Fruit fly (Drosophila melanogaster) whole organism, embryonic: Measurements from ENCODE around the gene kdn.

Source experiments
- Atf-2 ChIP-seq: fragments of 200-800 bp; sonication (Bioruptor generic); optimal IDR thresholded peaks from 2 replicates; lab custom pipeline; 2016; ENCODE audit warnings: missing biosample characterization, missing genetic modification characterization
- CG10979 ChIP-seq: fragments of 200-800 bp; sonication (Bioruptor generic); optimal IDR thresholded peaks from 2 replicates; lab custom pipeline; 2018; ENCODE audit warnings: missing biosample characterization, mild to moderate bottlenecking, missing genetic modification characterization, moderate library complexity
- CG11085 ChIP-seq: fragments of 200-800 bp; sonication (Bioruptor generic); IDR thresholded peaks from 2 replicates; pipeline ENCODE4 v1.3.6; 2022; ENCODE audit warnings: missing biosample characterization, missing genetic modification characterization
- CG12104 ChIP-seq: fragments of 200-800 bp; sonication (Bioruptor generic); optimal IDR thresholded peaks from 3 replicates; lab custom pipeline; 2016; ENCODE audit warnings: missing biosample characterization, missing genetic modification characterization
- CG12942 ChIP-seq: fragments of 200-800 bp; sonication (Bioruptor generic); optimal IDR thresholded peaks from 3 replicates; lab custom pipeline; 2016; ENCODE audit warnings: missing biosample characterization, missing genetic modification characterization
- CG13424 ChIP-seq: fragments of 200-800 bp; sonication (Bioruptor generic); optimal IDR thresholded peaks from 2 replicates; lab custom pipeline; 2019; ENCODE audit warnings: missing biosample characterization, mild to moderate bottlenecking, missing genetic modification characterization, moderate library complexity
- CG13624 ChIP-seq: fragments of 200-800 bp; sonication (Bioruptor generic); optimal IDR thresholded peaks from 2 replicates; lab custom pipeline; 2016; ENCODE audit warnings: missing biosample characterization, missing genetic modification characterization
- CG14710 ChIP-seq: fragments of 200-800 bp; sonication (Bioruptor generic); optimal IDR thresholded peaks from 3 replicates; lab custom pipeline; 2019; ENCODE audit warnings: missing biosample characterization, mild to moderate bottlenecking, missing genetic modification characterization, moderate library complexity
- CG14965 ChIP-seq: fragments of 200-800 bp; sonication (Bioruptor generic); optimal IDR thresholded peaks from 2 replicates; lab custom pipeline; 2016; ENCODE audit warnings: missing biosample characterization, missing genetic modification characterization, borderline replicate concordance
- CG17186 ChIP-seq: fragments of 200-800 bp; sonication (Bioruptor generic); optimal IDR thresholded peaks from 3 replicates; lab custom pipeline; 2017; ENCODE audit warnings: missing biosample characterization, missing genetic modification reagents, missing genetic modification characterization
- CG1832 ChIP-seq: fragments of 200-800 bp; sonication (Bioruptor generic); optimal IDR thresholded peaks from 2 replicates; lab custom pipeline; 2017; ENCODE audit warnings: missing biosample characterization, mild to moderate bottlenecking, missing genetic modification characterization, inconsistent platforms
- CG18599 ChIP-seq: fragments of 200-800 bp; sonication (Bioruptor generic); optimal IDR thresholded peaks from 3 replicates; lab custom pipeline; 2017; ENCODE audit warnings: missing biosample characterization, missing genetic modification characterization, mild to moderate bottlenecking, moderate library complexity, missing genetic modification reagents
- CG2116 ChIP-seq: fragments of 200-800 bp; sonication (Bioruptor generic); optimal IDR thresholded peaks from 3 replicates; lab custom pipeline; 2018; ENCODE audit warnings: missing biosample characterization, mild to moderate bottlenecking, missing genetic modification characterization
- CG2202 ChIP-seq: fragments of 200-800 bp; sonication (Bioruptor generic); optimal IDR thresholded peaks from 2 replicates; lab custom pipeline; 2018; ENCODE audit warnings: missing biosample characterization, mild to moderate bottlenecking, missing genetic modification characterization
- CG3407 ChIP-seq: fragments of 200-800 bp; sonication (Bioruptor generic); optimal IDR thresholded peaks from 2 replicates; lab custom pipeline; 2018; ENCODE audit warnings: missing biosample characterization, mild to moderate bottlenecking, missing genetic modification characterization
- CG4282 ChIP-seq: fragments of 200-800 bp; sonication (Bioruptor generic); optimal IDR thresholded peaks from 2 replicates; lab custom pipeline; 2016; ENCODE audit warnings: missing biosample characterization, missing genetic modification characterization
- CG4360 ChIP-seq: fragments of 200-800 bp; sonication (Bioruptor generic); IDR thresholded peaks from 2 replicates; pipeline ENCODE4 v1.3.6; 2022; ENCODE audit warnings: missing biosample characterization, missing genetic modification characterization
- CG43689 ChIP-seq: fragments of 200-800 bp; sonication (Bioruptor generic); IDR thresholded peaks from 2 replicates; pipeline ENCODE4 v1.3.6; 2022; ENCODE audit warnings: missing biosample characterization, missing genetic modification characterization
- CG4404 ChIP-seq: fragments of 200-800 bp; sonication (Bioruptor generic); IDR thresholded peaks from 2 replicates; pipeline ENCODE4 v1.3.6; 2022; ENCODE audit warnings: missing biosample characterization, missing genetic modification characterization
- CG5180 ChIP-seq: fragments of 200-800 bp; sonication (Bioruptor generic); optimal IDR thresholded peaks from 3 replicates; lab custom pipeline; 2017; ENCODE audit warnings: missing biosample characterization, missing genetic modification characterization, mild to moderate bottlenecking, moderate library complexity, missing genetic modification reagents
- CG5245 ChIP-seq: fragments of 200-800 bp; sonication (Bioruptor generic); optimal IDR thresholded peaks from 3 replicates; lab custom pipeline; 2016; ENCODE audit warnings: missing biosample characterization, missing genetic modification characterization
- CG5953 ChIP-seq: fragments of 200-800 bp; sonication (Bioruptor generic); IDR thresholded peaks from 2 replicates; pipeline ENCODE4 v1.3.6; 2022; ENCODE audit warnings: missing biosample characterization, missing genetic modification characterization
- CG8765 ChIP-seq: fragments of 200-800 bp; sonication (Bioruptor generic); IDR thresholded peaks from 2 replicates; pipeline ENCODE4 v1.3.6; 2022; ENCODE audit warnings: missing biosample characterization, missing genetic modification characterization
- CG9215 ChIP-seq: fragments of 200-800 bp; sonication (Bioruptor generic); IDR thresholded peaks from 2 replicates; pipeline ENCODE4 v1.3.6; 2022; ENCODE audit warnings: missing biosample characterization, missing genetic modification characterization
- CG9817 ChIP-seq: fragments of 200-800 bp; sonication (Bioruptor generic); optimal IDR thresholded peaks from 2 replicates; lab custom pipeline; 2018; ENCODE audit warnings: missing biosample characterization, mild to moderate bottlenecking, missing genetic modification characterization, moderate library complexity
- D19A ChIP-seq: fragments of 200-800 bp; optimal IDR thresholded peaks from 3 replicates; lab custom pipeline; 2019; ENCODE audit warnings: missing biosample characterization, mild to moderate bottlenecking, missing genetic modification characterization, moderate library complexity
- Dek ChIP-seq: fragments of 200-800 bp; sonication (Bioruptor generic); optimal IDR thresholded peaks from 3 replicates; lab custom pipeline; 2019; ENCODE audit warnings: missing biosample characterization, mild to moderate bottlenecking, missing genetic modification characterization, moderate library complexity
- Hmr ChIP-seq: fragments of 200-800 bp; sonication (Bioruptor generic); optimal IDR thresholded peaks from 3 replicates; lab custom pipeline; 2017; ENCODE audit warnings: mild to moderate bottlenecking, missing biosample characterization, missing genetic modification reagents, missing genetic modification characterization
- MBD-R2 ChIP-seq: fragments of 200-800 bp; sonication (Bioruptor generic); IDR thresholded peaks from 2 replicates; pipeline ENCODE4 v1.3.6; 2022; ENCODE audit warnings: missing biosample characterization, missing genetic modification characterization
- Med ChIP-seq: fragments of 200-800 bp; sonication (Bioruptor generic); peaks from one replicate; lab custom pipeline; 2016; ENCODE audit warnings: missing biosample characterization, missing genetic modification characterization, mild to moderate bottlenecking, inconsistent platforms, moderate library complexity
- Nf-YB ChIP-seq: fragments of 200-800 bp; sonication (Bioruptor generic); optimal IDR thresholded peaks from 3 replicates; lab custom pipeline; 2019; ENCODE audit warnings: missing biosample characterization, mild to moderate bottlenecking, missing genetic modification characterization, moderate library complexity
- Oli ChIP-seq: fragments of 200-800 bp; sonication (Bioruptor generic); optimal IDR thresholded peaks from 2 replicates; lab custom pipeline; 2018; ENCODE audit warnings: missing biosample characterization, mild to moderate bottlenecking, missing genetic modification characterization, moderate library complexity
- Ravus ChIP-seq: fragments of 200-800 bp; sonication (Bioruptor generic); IDR thresholded peaks from 2 replicates; pipeline ENCODE4 v1.3.6; 2022; ENCODE audit warnings: missing biosample characterization, missing genetic modification characterization
- Rx ChIP-seq: fragments of 200-800 bp; sonication (Bioruptor generic); IDR thresholded peaks from 2 replicates; pipeline ENCODE4 v1.3.6; 2022; ENCODE audit warnings: missing biosample characterization, missing genetic modification characterization
- Six4 ChIP-seq: fragments of 200-800 bp; sonication (Bioruptor generic); optimal IDR thresholded peaks from 2 replicates; lab custom pipeline; 2016; ENCODE audit warnings: missing biosample characterization, missing genetic modification characterization
- Vsx1 ChIP-seq: fragments of 200-800 bp; sonication (Bioruptor generic); optimal IDR thresholded peaks from 2 replicates; lab custom pipeline; 2017; ENCODE audit warnings: missing biosample characterization, mild to moderate bottlenecking, missing genetic modification characterization, missing genetic modification reagents
- ato ChIP-seq: fragments of 200-800 bp; sonication (Bioruptor generic); IDR thresholded peaks from 2 replicates; pipeline ENCODE4 v1.3.6; 2022; ENCODE audit warnings: missing biosample characterization, missing genetic modification characterization; ENCODE audit not compliant: partially characterized antibody
- cato ChIP-seq: fragments of 200-800 bp; sonication (Bioruptor generic); optimal IDR thresholded peaks from 2 replicates; lab custom pipeline; 2016; ENCODE audit warnings: missing biosample characterization, missing genetic modification characterization, borderline replicate concordance
- chm ChIP-seq: fragments of 200-800 bp; sonication (Bioruptor generic); IDR thresholded peaks from 2 replicates; pipeline ENCODE4 v1.3.6; 2022; ENCODE audit warnings: missing biosample characterization, missing genetic modification characterization
- fd64A ChIP-seq: fragments of 200-800 bp; sonication (Bioruptor generic); optimal IDR thresholded peaks from 3 replicates; lab custom pipeline; 2018; ENCODE audit warnings: missing biosample characterization, mild to moderate bottlenecking, missing genetic modification characterization
- fru ChIP-seq: fragments of >200 bp; optimal IDR thresholded peaks from 2 replicates; lab custom pipeline; 2017
- fu2 ChIP-seq: fragments of 200-800 bp; sonication (Bioruptor generic); optimal IDR thresholded peaks from 2 replicates; lab custom pipeline; 2016; ENCODE audit warnings: missing biosample characterization, missing genetic modification characterization
- gce ChIP-seq: fragments of 200-800 bp; sonication (Bioruptor generic); IDR thresholded peaks from 3 replicates; pipeline ENCODE4 v1.3.6; 2022; ENCODE audit warnings: missing biosample characterization, missing genetic modification characterization
- gfzf ChIP-seq: fragments of 200-800 bp; sonication (Bioruptor generic); optimal IDR thresholded peaks from 2 replicates; lab custom pipeline; 2016; ENCODE audit warnings: missing biosample characterization, mild to moderate bottlenecking, missing genetic modification characterization, moderate library complexity
- mam ChIP-seq: fragments of 200-800 bp; sonication (Bioruptor generic); optimal IDR thresholded peaks from 3 replicates; lab custom pipeline; 2016; ENCODE audit warnings: missing biosample characterization, missing genetic modification characterization
- prd ChIP-seq, 3 experiments: fragments of >200 bp in 2 of 3; fragments of 200-800 bp in 1 of 3; sonication (Bioruptor generic) in 1 of 3; optimal IDR thresholded peaks in 2 of 3; IDR thresholded peaks in 1 of 3; 2 replicates in 2 of 3; 3 replicates in 1 of 3; pipeline versions ENCODE4 v1.3.6 to Lab custom; 2017 to 2022; ENCODE audit warnings: missing biosample characterization in 1 of 3, missing genetic modification characterization in 1 of 3
- scrt ChIP-seq: fragments of 200-800 bp; sonication (Bioruptor generic); optimal IDR thresholded peaks from 2 replicates; lab custom pipeline; 2018; ENCODE audit warnings: missing biosample characterization, mild to moderate bottlenecking, missing genetic modification characterization, moderate library complexity
- so ChIP-seq: fragments of 200-800 bp; sonication (Bioruptor generic); IDR thresholded peaks from 3 replicates; pipeline ENCODE4 v1.3.6; 2022; ENCODE audit warnings: missing biosample characterization, missing genetic modification characterization
- tgo ChIP-seq: fragments of 200-800 bp; sonication (Bioruptor generic); IDR thresholded peaks from 3 replicates; pipeline ENCODE4 v1.3.6; 2022; ENCODE audit warnings: missing biosample characterization, missing genetic modification characterization
- tin ChIP-seq: fragments of 200-800 bp; sonication (Bioruptor generic); optimal IDR thresholded peaks from 3 replicates; lab custom pipeline; 2016; ENCODE audit warnings: missing biosample characterization, missing genetic modification characterization
- usp ChIP-seq: fragments of >200 bp; optimal IDR thresholded peaks from 2 replicates; lab custom pipeline; 2017; ENCODE audit warnings: missing biosample characterization, missing genetic modification characterization

Gene kdn

DNA sequence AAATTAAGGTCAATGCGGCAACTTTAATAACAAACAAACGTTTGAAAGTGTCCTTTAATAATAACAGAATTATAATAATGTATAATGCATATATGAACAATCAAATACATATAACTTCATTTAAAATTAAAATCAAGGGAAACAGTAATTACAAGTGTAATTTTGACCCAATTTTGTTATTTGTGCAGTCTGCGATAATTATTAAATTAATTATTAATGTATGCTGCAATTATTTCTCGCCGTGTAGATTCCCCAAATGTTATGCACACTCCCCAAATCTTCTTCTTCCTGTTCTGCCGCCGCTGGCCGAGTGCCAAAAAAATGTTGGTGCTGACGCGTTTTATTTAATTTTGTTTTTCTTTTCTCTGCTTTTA lies 3.2 kb downstream of the kdn start (continued):
- TF ChIP-seq CG4404 (GFP tag; lab: Robert Waterston, UW) (peak; percentile 72), CG2116 (GFP tag; lab: Kevin White, UChicago) (peak; percentile 59), ato (GFP tag; lab: Robert Waterston, UW) (no peak), CG12104 (GFP tag; lab: Kevin White, UChicago) (peak; percentile 82), CG43689 (GFP tag; lab: Robert Waterston, UW) (peak; percentile 49), mam (GFP tag; lab: Kevin White, UChicago) (peak; percentile 41), CG14965 (GFP tag; lab: Kevin White, UChicago) (no peak), CG5180 (peak; percentile 79), CG5953 (GFP tag; lab: Robert Waterston, UW) (peak; percentile 76), so (GFP tag; lab: Robert Waterston, UW) (peak; percentile 90), Dek (peak; percentile 89), fru (no peak), CG17186 (GFP tag; lab: Kevin White, UChicago) (peak; percentile 40), CG2202 (tag; lab: Kevin White, UChicago) (peak; percentile 68), tgo (peak; percentile 81), CG9817 (peak; percentile 84), Six4 (GFP tag; lab: Kevin White, UChicago) (peak; percentile 82), prd (optimal IDR thresholded peaks at IDR 0.05; lab: Kevin White, UChicago) (no peak), prd (GFP tag; IDR thresholded peaks at IDR 0.05; lab: Robert Waterston, UW) (peak; percentile 84), scrt (peak; percentile 77), CG1832 (GFP tag; lab: Kevin White, UChicago) (no peak), CG4282 (no peak), CG8765 (GFP tag; lab: Robert Waterston, UW) (peak; percentile 55), CG13624 (GFP tag; lab: Kevin White, UChicago) (peak; percentile 28), Hmr (GFP tag; lab: Kevin White, UChicago) (peak; percentile 91), gce (peak; percentile 64; the same call in 1 of the 3 replicates), D19A (tag; lab: Kevin White, UChicago) (peak; percentile 84), MBD-R2 (GFP tag; lab: Robert Waterston, UW) (peak; percentile 40; the same call in 1 of the 2 replicates), cato (GFP tag; lab: Kevin White, UChicago) (peak; percentile 75), chm (peak; percentile 56; the same call in 1 of the 2 replicates), CG3407 (GFP tag; lab: Kevin White, UChicago) (peak; percentile 80), gfzf (no peak), CG18599 (GFP tag; lab: Kevin White, UChicago) (peak; percentile 93), CG11085 (no peak; the same call in 1 of the 2 replicates), CG4360 (peak; percentile 17; the same call in 1 of the 2 replicates), usp (GFP tag; lab: Kevin White, UChicago) (no peak), Atf-2 (GFP tag; lab: Kevin White, UChicago) (no peak), CG14710 (tag; lab: Kevin White, UChicago) (peak; percentile 91), CG10979 (tag; lab: Kevin White, UChicago) (peak; percentile 91), CG13424 (tag; lab: Kevin White, UChicago) (peak; percentile 93), Vsx1 (GFP tag; lab: Kevin White, UChicago) (peak; percentile 73), CG9215 (peak; percentile 73), Med (GFP tag; lab: Kevin White, UChicago) (peak; percentile 73), fd64A (GFP tag; lab: Kevin White, UChicago) (peak; percentile 39), Rx (GFP tag; lab: Robert Waterston, UW) (peak; percentile 79), CG12942 (peak; percentile 63), Oli (tag; lab: Kevin White, UChicago) (peak; percentile 90), tin (peak; percentile 78), CG5245 (peak; percentile 65), fu2 (no peak), Ravus (GFP tag; lab: Robert Waterston, UW) (peak; percentile 28), Nf-YB (peak; percentile 70)
